Worm (Caenorhabditis elegans): ENCODE data around the gene daf-36.

DNA sequence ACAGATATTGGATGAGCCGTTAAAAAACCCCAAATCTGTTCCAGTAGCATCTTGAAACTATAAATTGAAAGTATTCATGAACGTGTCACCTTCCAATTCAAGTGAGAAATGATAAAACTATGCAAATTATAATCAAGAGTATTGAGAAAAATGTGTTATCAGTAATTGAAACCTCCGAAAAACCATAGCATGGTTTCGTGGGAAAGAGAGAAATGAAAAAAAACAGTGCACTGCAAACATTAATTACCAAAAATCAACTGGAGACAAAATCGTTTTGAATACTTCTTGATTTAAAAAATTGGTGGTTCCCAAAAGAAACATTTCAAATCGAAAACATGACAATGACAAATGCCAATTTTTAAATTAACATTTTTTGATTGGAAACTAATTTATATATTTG, at the start of gene daf-36:
- TF ChIP-seq unc-130 (GFP tag; optimal IDR thresholded peaks at IDR 0.05) (no peak), mxl-3 (GFP tag; optimal IDR thresholded peaks at IDR 0.05) (no peak), cey-2 (tag; optimal IDR thresholded peaks at IDR 0.05; ENCODE audit: borderline replicate concordance, insufficient read depth) (no peak), fos-1 (tag; optimal IDR thresholded peaks at IDR 0.05) (no peak), F26F4.8 (GFP tag; conservative IDR thresholded peaks at IDR 0.05) (no peak), mep-1 (tag; optimal IDR thresholded peaks at IDR 0.05) (no peak), pha-4 (GFP tag; IDR thresholded peaks at IDR 0.05) (no peak), pha-4 (tag; optimal IDR thresholded peaks at IDR 0.05) (no peak), Y105C5A.15 (GFP tag; IDR thresholded peaks at IDR 0.05) (no peak), unc-62 (GFP tag; optimal IDR thresholded peaks at IDR 0.05 in 1 of 2) (no peak), unc-62 (tag; optimal IDR thresholded peaks at IDR 0.05) (no peak), hmg-1.1 (GFP tag; IDR thresholded peaks at IDR 0.05) (no peak), nhr-237 (tag; optimal IDR thresholded peaks at IDR 0.05) (no peak), ceh-32 (tag; optimal IDR thresholded peaks at IDR 0.05; ENCODE audit: poor library complexity) (no peak), nhr-25 (tag; optimal IDR thresholded peaks at IDR 0.05; ENCODE audit: borderline replicate concordance, insufficient read depth) (no peak), F37D6.2 (tag; optimal IDR thresholded peaks at IDR 0.05) (no peak)
